Fruit fly (Drosophila melanogaster) Kc167 (cell line): ENCODE results near the gene CG31253.

Experiments used
- Myc ChIP-seq: fragments of >200 bp; optimal IDR thresholded peaks from 2 replicates; lab custom pipeline; 2017; ENCODE audit warnings: missing external identifiers
- insv ChIP-seq: fragments of >200 bp; optimal IDR thresholded peaks from 3 replicates; lab custom pipeline; 2018; ENCODE audit warnings: missing external identifiers

- TF ChIP-seq Myc: no peak
- no peak for TF ChIP-seq insv (lab: Kevin White, UChicago)
Observed at dm6 chr3R:27986794-27987193, 26.4 kb upstream of the CG31253 start.
